Fruit fly (Drosophila melanogaster): Measurements from ENCODE around the gene CG4452.
A peak's percentile ranks its signal among the peaks of the same experiment; 100 is the strongest.

Gene CG4452

dm6 chr3L:9398028-9398427 is 30.9 kb downstream of the CG4452 start:
- TF ChIP-seq br (GFP tag; optimal IDR thresholded peaks at IDR 0.05) (no peak), woc (GFP tag; optimal IDR thresholded peaks at IDR 0.05) (peak; percentile 18), tai (GFP tag; optimal IDR thresholded peaks at IDR 0.05) (peak; percentile 12), pan (optimal IDR thresholded peaks at IDR 0.05) (no peak), Rel (GFP tag; optimal IDR thresholded peaks at IDR 0.05) (no peak), Rel (tag; optimal IDR thresholded peaks at IDR 0.05) (peak; percentile 62)

dm6 chr3L:9398435-9398981 is 31.3 kb downstream of the CG4452 start:
- TF ChIP-seq foxo (GFP tag; optimal IDR thresholded peaks at IDR 0.05) (peak in 1 of 2 experiments; percentile 36), sv (GFP tag; optimal IDR thresholded peaks at IDR 0.05) (no peak), dl (GFP tag; optimal IDR thresholded peaks at IDR 0.05; ENCODE audit: insufficient read depth in 1 of 2, partially characterized antibody in 2 of 2) (no peak), Mio (GFP tag; optimal IDR thresholded peaks at IDR 0.05) (no peak), Rel (GFP tag; optimal IDR thresholded peaks at IDR 0.05) (no peak), Rel (tag; optimal IDR thresholded peaks at IDR 0.05) (peak; percentile 51)

- TF ChIP-seq woc (GFP tag; optimal IDR thresholded peaks at IDR 0.05), result peak; percentile 1
- peak; percentile 34 for TF ChIP-seq brk (GFP tag; optimal IDR thresholded peaks at IDR 0.05)
- TF ChIP-seq GATAd (GFP tag; optimal IDR thresholded peaks at IDR 0.05), result no peak
- peak; percentile 2 for TF ChIP-seq dsf (GFP tag; optimal IDR thresholded peaks at IDR 0.05; ENCODE audit: borderline replicate concordance)
- TF ChIP-seq jim (GFP tag; optimal IDR thresholded peaks at IDR 0.05), result no peak
- no peak for TF ChIP-seq sage (GFP tag; optimal IDR thresholded peaks at IDR 0.05)
- TF ChIP-seq rgr (GFP tag; optimal IDR thresholded peaks at IDR 0.05), result peak; percentile 40
- no peak for TF ChIP-seq dmrt93B (GFP tag; optimal IDR thresholded peaks at IDR 0.05)
- peak; percentile 15 for TF ChIP-seq br (GFP tag; optimal IDR thresholded peaks at IDR 0.05)
- TF ChIP-seq CG9705 (GFP tag; optimal IDR thresholded peaks at IDR 0.05), result no peak
- TF ChIP-seq psq (GFP tag; optimal IDR thresholded peaks at IDR 0.05), result peak; percentile 15
- no peak for TF ChIP-seq Vsx2 (GFP tag; optimal IDR thresholded peaks at IDR 0.05; ENCODE audit: partially characterized antibody)
- TF ChIP-seq Hr83 (GFP tag; optimal IDR thresholded peaks at IDR 0.05; ENCODE audit: poor library complexity, severe bottlenecking), result peak; percentile 25
- peak; percentile 24 for TF ChIP-seq sv (GFP tag; optimal IDR thresholded peaks at IDR 0.05)
- no peak for TF ChIP-seq pan (optimal IDR thresholded peaks at IDR 0.05)
- TF ChIP-seq Hnf4 (GFP tag; optimal IDR thresholded peaks at IDR 0.05), result peak; percentile 76
- TF ChIP-seq Dif (GFP tag; optimal IDR thresholded peaks at IDR 0.05; ENCODE audit: partially characterized antibody), result no peak
- TF ChIP-seq foxo (GFP tag; optimal IDR thresholded peaks at IDR 0.05), result no peak
- TF ChIP-seq dl (GFP tag; optimal IDR thresholded peaks at IDR 0.05; ENCODE audit: insufficient read depth in 1 of 2, partially characterized antibody in 2 of 2), result no peak
- no peak for TF ChIP-seq Rel (GFP tag; optimal IDR thresholded peaks at IDR 0.05)
- TF ChIP-seq Rel (tag; optimal IDR thresholded peaks at IDR 0.05), result peak; percentile 23
- TF ChIP-seq Myc (optimal IDR thresholded peaks at IDR 0.05), result no peak
- TF ChIP-seq OdsH (GFP tag; optimal IDR thresholded peaks at IDR 0.05), result peak; percentile 15
- TF ChIP-seq Jra (GFP tag; optimal IDR thresholded peaks at IDR 0.05), result no peak
- no peak for TF ChIP-seq lola (GFP tag; optimal IDR thresholded peaks at IDR 0.05)
- peak; percentile 36 for TF ChIP-seq h (GFP tag; optimal IDR thresholded peaks at IDR 0.05)
- TF ChIP-seq Dfd (GFP tag; optimal IDR thresholded peaks at IDR 0.05), result no peak
- TF ChIP-seq ey (GFP tag; optimal IDR thresholded peaks at IDR 0.05), result no peak
- TF ChIP-seq Mio (GFP tag; optimal IDR thresholded peaks at IDR 0.05), result no peak
- peak; percentile 50 for TF ChIP-seq Sp1 (GFP tag; optimal IDR thresholded peaks at IDR 0.05)
- peak; percentile 23 for TF ChIP-seq CG32264 (GFP tag; optimal IDR thresholded peaks at IDR 0.05)
- peak; percentile 33 for TF ChIP-seq fru (GFP tag; optimal IDR thresholded peaks at IDR 0.05)
- TF ChIP-seq usp (GFP tag; optimal IDR thresholded peaks at IDR 0.05), result no peak
- no peak for TF ChIP-seq Hr78 (GFP tag; optimal IDR thresholded peaks at IDR 0.05)
- no peak for TF ChIP-seq N (GFP tag; optimal IDR thresholded peaks at IDR 0.05)
- no peak for TF ChIP-seq HLH106 (tag; optimal IDR thresholded peaks at IDR 0.05)
- TF ChIP-seq tai (GFP tag; optimal IDR thresholded peaks at IDR 0.05), result peak; percentile 52
- TF ChIP-seq CrebA (GFP tag; optimal IDR thresholded peaks at IDR 0.05; ENCODE audit: borderline replicate concordance), result no peak
- no peak for TF ChIP-seq Abd-B (GFP tag; optimal IDR thresholded peaks at IDR 0.05)
These were observed 32.0 kb downstream of the CG4452 start, which contains the start of gene CG4080 for dm6 chr3L:9399013-9399750. Gene CG4080, minus strand, starts transcription at chr3L:9399227.
